Worm (Caenorhabditis elegans) whole organism, midembryonic: ENCODE results near the gene ZC190.5.

Experiments
- T22C8.4 ChIP-seq: fragments of 200-800 bp; sonication (Bioruptor generic); IDR thresholded peaks from 2 replicates; pipeline ENCODE4 v1.3.6; 2022; ENCODE audit warnings: missing genetic modification characterization, missing compliant biosample characterization
- klf-2 ChIP-seq: fragments of 200-800 bp; sonication (Bioruptor generic); conservative IDR thresholded peaks from 2 replicates; pipeline ENCODE4 v1.3.6; 2022; ENCODE audit warnings: missing genetic modification reagents, missing genetic modification characterization, missing compliant biosample characterization
- tab-1 ChIP-seq: fragments of 200-800 bp; sonication (Bioruptor generic); IDR thresholded peaks from 2 replicates; pipeline ENCODE4 v1.3.6; 2022; ENCODE audit warnings: missing genetic modification characterization, missing compliant biosample characterization
- ztf-29 ChIP-seq: fragments of 200-800 bp; sonication (Bioruptor generic); IDR thresholded peaks from 2 replicates; pipeline ENCODE4 v1.3.6; 2022; ENCODE audit warnings: missing genetic modification reagents, missing genetic modification characterization, missing compliant biosample characterization

DNA sequence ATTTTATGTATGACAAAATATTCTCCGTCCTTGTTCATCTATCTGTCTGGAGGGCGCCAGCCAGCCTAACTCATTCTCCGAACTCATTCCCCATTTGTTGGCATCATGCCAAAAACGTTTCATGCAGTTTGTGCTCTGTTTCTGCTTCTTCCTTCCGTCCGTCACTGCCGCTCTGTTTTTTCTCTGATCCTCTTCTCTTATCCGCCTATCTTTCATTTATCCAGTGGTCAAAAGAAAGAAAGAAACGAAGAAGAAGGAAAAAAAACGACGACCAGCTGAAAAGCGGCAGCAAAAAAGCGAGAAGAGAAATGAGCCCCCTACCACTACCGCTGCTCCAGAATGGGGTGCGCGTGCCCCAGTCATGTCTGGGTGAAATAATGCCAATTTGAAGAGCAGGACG is 10.4 kb downstream of the ZC190.5 start:
- no peak for TF ChIP-seq T22C8.4 (GFP tag; lab: Robert Waterston, UW)
- no peak for TF ChIP-seq ztf-29 (GFP tag; lab: Robert Waterston, UW)
- TF ChIP-seq tab-1 (GFP tag; lab: Robert Waterston, UW), result no peak
- no peak for TF ChIP-seq klf-2 (GFP tag; lab: Robert Waterston, UW)
